Fruit fly (Drosophila melanogaster) whole organism: ENCODE data around the gene CG46307.

Source experiments
- CG8478 ChIP-seq: fragments of >200 bp; optimal IDR thresholded peaks from 2 replicates; lab custom pipeline; 2018; ENCODE audit warnings: inconsistent platforms
- Dll ChIP-seq: fragments of >200 bp; optimal IDR thresholded peaks from 2 replicates; lab custom pipeline; 2017
- EcR ChIP-seq, 2 experiments: fragments of >200 bp; optimal IDR thresholded peaks; 2 replicates each; lab custom pipeline; 2017; ENCODE audit warnings: missing biosample characterization in 2 of 2, missing genetic modification characterization in 2 of 2, missing genetic modification reagents in 2 of 2
- pan ChIP-seq: fragments of >200 bp; optimal IDR thresholded peaks from 2 replicates; lab custom pipeline; 2017
- psq ChIP-seq: fragments of >200 bp; optimal IDR thresholded peaks from 2 replicates; lab custom pipeline; 2017
- usp ChIP-seq: fragments of >200 bp; optimal IDR thresholded peaks from 2 replicates; lab custom pipeline; 2017; ENCODE audit warnings: missing biosample characterization, missing genetic modification characterization, mixed read lengths

Gene CG46307

DNA sequence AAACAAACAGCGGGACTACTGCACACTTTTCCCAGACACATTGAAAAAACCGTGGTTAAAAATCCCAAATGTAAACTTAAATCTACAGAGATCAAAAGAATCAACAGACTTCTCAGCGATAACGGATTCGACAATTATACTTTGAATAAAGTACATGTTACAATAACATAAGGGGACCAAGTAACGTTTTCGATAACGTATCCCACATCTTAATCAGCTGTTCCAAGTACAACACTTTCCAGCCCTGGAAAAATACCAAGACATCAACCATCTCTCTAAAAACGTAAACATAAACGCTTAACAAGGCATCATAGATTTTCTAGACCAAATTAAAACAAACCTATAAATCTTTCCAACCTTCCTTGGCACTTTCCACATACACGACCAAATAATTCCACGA, 49.5 kb downstream of the CG46307 start:
- no peak for TF ChIP-seq pan (lab: Kevin White, UChicago)
- TF ChIP-seq EcR (GFP tag; optimal IDR thresholded peaks at IDR 0.05; lab: Kevin White, UChicago), result no peak
- no peak for TF ChIP-seq Dll (lab: Kevin White, UChicago)
- TF ChIP-seq CG8478 (lab: Kevin White, UChicago), result no peak
- TF ChIP-seq usp, result no peak
- no peak for TF ChIP-seq psq (lab: Kevin White, UChicago)

- TF ChIP-seq EcR (GFP tag; optimal IDR thresholded peaks at IDR 0.05; lab: Kevin White, UChicago) (no peak), psq (lab: Kevin White, UChicago) (peak; percentile 40), usp (no peak)
Observed at dm6 chr2L:21156156-21157040, 52.0 kb downstream of the CG46307 start, which contains the start of the genes Mpp6 and E2f2. Gene Mpp6, plus strand, starts transcription at chr2L:21156288. Gene E2f2, minus strand, starts transcription at chr2L:21156749.

- TF ChIP-seq usp, result no peak
- no peak for TF ChIP-seq EcR (GFP tag; optimal IDR thresholded peaks at IDR 0.05; lab: Kevin White, UChicago)
- no peak for TF ChIP-seq CG8478 (lab: Kevin White, UChicago)
- TF ChIP-seq Dll (lab: Kevin White, UChicago), result no peak
- no peak for TF ChIP-seq pan (lab: Kevin White, UChicago)
- TF ChIP-seq psq (lab: Kevin White, UChicago), result no peak
Observed at dm6 chr2L:21158554-21158953, 54.2 kb downstream of the CG46307 start, which contains the start of the genes Coq3 and Pld3. Gene Coq3, minus strand, starts transcription at chr2L:21158611. Gene Pld3, plus strand, starts transcription at chr2L:21158847.

DNA sequence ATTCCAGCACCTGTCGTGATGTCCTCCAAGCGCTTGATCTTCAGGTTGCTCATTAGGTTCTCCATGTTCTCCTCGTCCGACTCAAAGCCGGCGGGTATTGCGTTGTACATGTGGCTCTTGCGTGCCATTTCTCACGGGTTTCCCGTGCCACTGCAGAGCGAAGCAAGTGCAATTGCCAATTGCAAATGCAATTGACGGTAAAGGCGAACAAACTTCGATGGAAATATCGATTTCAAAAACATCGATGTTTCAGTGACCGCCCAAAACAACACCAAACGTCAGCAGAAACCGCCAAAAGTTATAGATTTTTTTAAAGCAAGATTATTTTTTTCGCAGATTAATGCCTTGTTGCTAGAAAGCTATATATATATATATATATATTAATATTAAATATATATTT, 58.5 kb downstream of the CG46307 start, which contains the start of gene Nbr:
TSS of gene Nbr (minus strand) at position 209 of the 400 bp plus-strand sequence.
- TF ChIP-seq EcR (GFP tag; optimal IDR thresholded peaks at IDR 0.05; lab: Kevin White, UChicago) (no peak), usp (no peak), psq (lab: Kevin White, UChicago) (no peak), pan (lab: Kevin White, UChicago) (no peak), Dll (lab: Kevin White, UChicago) (no peak), CG8478 (lab: Kevin White, UChicago) (no peak)

- no peak for TF ChIP-seq CG8478 (lab: Kevin White, UChicago)
- no peak for TF ChIP-seq EcR (GFP tag; optimal IDR thresholded peaks at IDR 0.05; lab: Kevin White, UChicago)
- TF ChIP-seq usp, result no peak
- no peak for TF ChIP-seq psq (lab: Kevin White, UChicago)
- TF ChIP-seq pan (lab: Kevin White, UChicago), result no peak
- no peak for TF ChIP-seq Dll (lab: Kevin White, UChicago)
Observed at dm6 chr2L:21163311-21163842, 59.0 kb downstream of the CG46307 start, which contains the start of gene Noc2. Gene Noc2, plus strand, starts transcription at chr2L:21163641.

- no peak for TF ChIP-seq CG8478 (lab: Kevin White, UChicago)
Observed at dm6 chr2L:21166422-21166821, 62.1 kb downstream of the CG46307 start.

DNA sequence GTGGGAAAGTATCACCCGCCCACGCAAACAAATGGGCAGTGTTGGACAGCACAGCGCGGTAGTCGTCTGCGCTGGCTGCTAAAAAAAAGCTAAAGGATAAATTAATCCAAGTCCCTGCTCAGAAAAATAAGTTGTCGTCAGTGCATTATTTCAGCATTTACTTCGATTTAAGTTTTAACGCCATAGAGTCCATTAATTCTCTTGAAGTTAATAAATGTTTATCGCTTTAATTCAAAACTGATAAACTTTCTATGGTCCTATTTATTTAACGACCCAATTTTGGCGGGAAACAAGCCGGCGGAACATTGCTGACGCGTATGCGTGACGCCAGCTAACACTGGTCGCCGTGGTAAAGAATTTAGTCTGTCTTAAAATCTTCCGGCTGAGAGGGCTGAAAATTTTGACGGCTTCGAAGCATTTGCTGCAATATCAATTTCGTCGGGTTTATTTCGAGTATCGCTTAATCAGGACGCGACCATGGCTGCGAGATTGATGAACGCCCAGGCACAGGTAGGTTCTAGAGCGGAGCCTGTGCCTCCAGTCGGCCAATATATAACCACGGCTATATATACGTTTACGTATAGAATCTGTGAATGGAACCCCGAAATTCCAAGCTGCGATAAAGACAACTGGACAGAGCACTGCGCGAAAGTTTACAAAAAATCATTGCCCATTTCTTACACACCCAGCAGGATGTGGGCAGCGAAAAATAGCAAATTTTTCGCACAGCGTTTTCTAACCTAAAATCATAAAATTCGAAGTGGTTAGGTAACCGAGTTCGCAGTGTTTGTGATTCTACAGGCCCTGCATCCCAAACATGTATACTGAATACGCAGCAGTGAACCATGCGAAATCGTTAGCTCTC, 64.2 kb downstream of the CG46307 start, which contains the start of the genes mAcon1, CG43345 and CG43346:
TSS of gene mAcon1 (plus strand) at position 276 of the 865 bp plus-strand sequence.
TSS of gene CG43345 (minus strand) at position 287 of the 865 bp plus-strand sequence.
TSS of gene CG43346 (minus strand) at position 287 of the 865 bp plus-strand sequence.
- TF ChIP-seq Dll (lab: Kevin White, UChicago) (no peak), pan (lab: Kevin White, UChicago) (peak; percentile 53)

dm6 chr2L:21169160-21169624, 64.8 kb downstream of the CG46307 start:
- TF ChIP-seq pan (lab: Kevin White, UChicago) (no peak), usp (no peak), Dll (lab: Kevin White, UChicago) (no peak), CG8478 (lab: Kevin White, UChicago) (no peak), psq (lab: Kevin White, UChicago) (no peak)

dm6 chr2L:21169863-21170262, 65.5 kb downstream of the CG46307 start:
- no peak for TF ChIP-seq usp
- no peak for TF ChIP-seq psq (lab: Kevin White, UChicago)
- no peak for TF ChIP-seq CG8478 (lab: Kevin White, UChicago)
- no peak for TF ChIP-seq pan (lab: Kevin White, UChicago)
- no peak for TF ChIP-seq EcR (GFP tag; optimal IDR thresholded peaks at IDR 0.05; lab: Kevin White, UChicago)
- TF ChIP-seq Dll (lab: Kevin White, UChicago), result no peak

DNA sequence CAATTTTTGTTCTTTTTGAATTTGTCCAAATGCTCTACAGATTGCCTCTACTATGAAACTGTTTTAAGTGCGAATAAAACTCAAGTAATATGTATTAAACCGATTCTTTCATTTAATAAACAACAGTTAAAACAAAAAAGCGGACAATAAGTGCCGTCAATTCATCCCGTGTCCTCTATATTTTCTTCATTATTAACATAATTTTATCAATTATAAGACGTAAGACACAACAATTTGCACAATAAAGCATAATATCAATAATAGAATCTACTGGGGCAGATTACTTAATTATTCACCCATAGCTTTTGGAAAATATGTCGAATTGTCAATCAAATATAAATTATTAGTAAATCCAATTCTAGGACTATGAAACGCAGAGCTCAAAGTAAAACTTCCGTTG, 68.6 kb downstream of the CG46307 start, which contains the start of gene CG31627:
TSS of gene CG31627 (plus strand) at position 301 of the 400 bp plus-strand sequence.
- TF ChIP-seq psq (lab: Kevin White, UChicago), result no peak
- TF ChIP-seq Dll (lab: Kevin White, UChicago), result no peak
- TF ChIP-seq CG8478 (lab: Kevin White, UChicago), result no peak
- no peak for TF ChIP-seq pan (lab: Kevin White, UChicago)
- no peak for TF ChIP-seq usp
- no peak for TF ChIP-seq EcR (GFP tag; optimal IDR thresholded peaks at IDR 0.05; lab: Kevin White, UChicago)
